Fruit fly (Drosophila melanogaster) whole organism, embryonic: Measurements from ENCODE around the gene CG11672.

Experiments
- CG11696 ChIP-seq: fragments of 200-800 bp; sonication (Bioruptor generic); IDR thresholded peaks from 2 replicates; pipeline ENCODE4 v1.3.6; 2022; ENCODE audit warnings: missing biosample characterization, missing genetic modification characterization
- CG12104 ChIP-seq: fragments of 200-800 bp; sonication (Bioruptor generic); optimal IDR thresholded peaks from 3 replicates; lab custom pipeline; 2016; ENCODE audit warnings: missing biosample characterization, missing genetic modification characterization
- CG14710 ChIP-seq: fragments of 200-800 bp; sonication (Bioruptor generic); optimal IDR thresholded peaks from 3 replicates; lab custom pipeline; 2019; ENCODE audit warnings: missing biosample characterization, mild to moderate bottlenecking, missing genetic modification characterization, moderate library complexity
- CG15011 ChIP-seq: fragments of 200-800 bp; sonication (Bioruptor generic); optimal IDR thresholded peaks from 3 replicates; lab custom pipeline; 2018; ENCODE audit warnings: missing biosample characterization, mild to moderate bottlenecking, missing genetic modification characterization
- CG16863 ChIP-seq: fragments of 200-800 bp; sonication (Bioruptor generic); optimal IDR thresholded peaks from 3 replicates; lab custom pipeline; 2016; ENCODE audit warnings: missing biosample characterization, missing genetic modification characterization
- CG9876 ChIP-seq: fragments of 200-800 bp; sonication (Bioruptor generic); optimal IDR thresholded peaks from 2 replicates; lab custom pipeline; 2016; ENCODE audit warnings: missing biosample characterization, missing genetic modification characterization
- CTCF ChIP-seq: fragments of 200-800 bp; sonication (Bioruptor generic); optimal IDR thresholded peaks from 2 replicates; lab custom pipeline; 2017; ENCODE audit warnings: missing biosample characterization, mild to moderate bottlenecking, missing genetic modification characterization, moderate library complexity
- MBD-R2 ChIP-seq: fragments of 200-800 bp; sonication (Bioruptor generic); IDR thresholded peaks from 2 replicates; pipeline ENCODE4 v1.3.6; 2022; ENCODE audit warnings: missing biosample characterization, missing genetic modification characterization
- Taf1 ChIP-seq: fragments of 200-800 bp; sonication (Bioruptor generic); IDR thresholded peaks from 2 replicates; pipeline ENCODE4 v1.3.6; 2022; ENCODE audit warnings: missing biosample characterization, missing genetic modification characterization
- croc ChIP-seq: fragments of 200-800 bp; sonication (Bioruptor generic); conservative IDR thresholded peaks from 3 replicates; pipeline ENCODE4 v1.3.6; 2022; ENCODE audit warnings: missing biosample characterization, missing genetic modification characterization
- dysf ChIP-seq: fragments of 200-800 bp; sonication (Bioruptor generic); IDR thresholded peaks from 3 replicates; pipeline ENCODE4 v1.3.6; 2022; ENCODE audit warnings: missing biosample characterization, missing genetic modification characterization
- oc ChIP-seq: fragments of 200-800 bp; sonication (Bioruptor generic); optimal IDR thresholded peaks from 2 replicates; lab custom pipeline; 2018; ENCODE audit warnings: missing biosample characterization, mild to moderate bottlenecking, missing genetic modification characterization, moderate library complexity
- onecut ChIP-seq: fragments of 200-800 bp; sonication (Bioruptor generic); IDR thresholded peaks from 2 replicates; pipeline ENCODE4 v1.3.6; 2022; ENCODE audit warnings: missing biosample characterization, missing genetic modification characterization
- pzg ChIP-seq: fragments of 200-800 bp; sonication (Bioruptor generic); optimal IDR thresholded peaks from 3 replicates; lab custom pipeline; 2018; ENCODE audit warnings: missing biosample characterization, mild to moderate bottlenecking, missing genetic modification characterization, moderate library complexity

DNA sequence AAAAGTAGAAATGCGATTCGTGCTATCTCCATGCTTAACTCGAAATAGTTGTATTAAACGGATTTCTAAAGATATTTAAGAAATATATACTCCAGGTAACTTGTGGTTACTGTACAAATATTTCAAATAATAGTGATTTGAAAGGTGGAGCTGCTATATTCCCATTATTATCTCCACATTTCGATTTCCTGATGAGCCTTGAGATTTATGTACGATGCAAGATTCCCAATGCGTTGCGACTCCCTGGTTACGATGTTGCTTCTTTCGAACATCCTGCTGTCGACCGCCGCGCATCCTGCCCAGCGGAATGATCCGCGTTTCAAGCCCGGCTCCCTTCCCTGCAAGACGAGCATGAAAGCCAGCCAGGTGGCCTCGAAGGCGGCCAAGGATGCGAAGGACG is 21.7 kb upstream of the CG11672 start, which contains the start of the genes CG11694 and CG11698:
- TF ChIP-seq CG14710 (tag; lab: Kevin White, UChicago) (no peak), pzg (no peak), dysf (GFP tag; lab: Robert Waterston, UW) (no peak), onecut (GFP tag; lab: Robert Waterston, UW) (no peak), CG12104 (GFP tag; lab: Kevin White, UChicago) (no peak), CG9876 (GFP tag; lab: Kevin White, UChicago) (no peak), Taf1 (GFP tag; lab: Robert Waterston, UW) (no peak), CG16863 (no peak), MBD-R2 (GFP tag; lab: Robert Waterston, UW) (no peak), oc (tag; lab: Kevin White, UChicago) (no peak), croc (GFP tag; lab: Robert Waterston, UW) (no peak), CG11696 (GFP tag; lab: Robert Waterston, UW) (no peak), CTCF (no peak), CG15011 (GFP tag; lab: Kevin White, UChicago) (no peak)
